Fruit fly (Drosophila melanogaster) whole organism, prepupa: ENCODE data around the gene CG7378.
A peak's percentile ranks its signal among the peaks of the same experiment; 100 is the strongest.

ENCODE experiments used
- Blimp-1 ChIP-seq: fragments of 200-800 bp; sonication (Bioruptor generic); optimal IDR thresholded peaks from 3 replicates; lab custom pipeline; 2017; ENCODE audit warnings: missing biosample characterization, missing genetic modification characterization, mild to moderate bottlenecking, moderate library complexity, missing genetic modification reagents
- CG10631 ChIP-seq: fragments of 200-800 bp; sonication (Bioruptor generic); optimal IDR thresholded peaks from 2 replicates; lab custom pipeline; 2016; ENCODE audit warnings: missing biosample characterization, missing genetic modification characterization
- CG11294 ChIP-seq: fragments of 200-800 bp; sonication (Bioruptor generic); IDR thresholded peaks from 2 replicates; pipeline ENCODE4 v1.3.6; 2022; ENCODE audit warnings: missing biosample characterization, missing genetic modification characterization
- CG15336 ChIP-seq: fragments of 200-800 bp; sonication (Bioruptor generic); IDR thresholded peaks from 2 replicates; pipeline ENCODE4 v1.3.6; 2022; ENCODE audit warnings: missing biosample characterization, missing genetic modification characterization
- CG1621 ChIP-seq: fragments of 200-800 bp; sonication (Bioruptor generic); optimal IDR thresholded peaks from 3 replicates; lab custom pipeline; 2018; ENCODE audit warnings: missing biosample characterization, mild to moderate bottlenecking, missing genetic modification characterization
- CG16779 ChIP-seq: fragments of 200-800 bp; sonication (Bioruptor generic); optimal IDR thresholded peaks from 3 replicates; lab custom pipeline; 2017; ENCODE audit warnings: missing biosample characterization, mild to moderate bottlenecking, missing genetic modification characterization
- CG31627 ChIP-seq: fragments of 200-800 bp; sonication (Bioruptor generic); optimal IDR thresholded peaks from 3 replicates; lab custom pipeline; 2016; ENCODE audit warnings: missing biosample characterization, missing genetic modification characterization
- CG32006 ChIP-seq: fragments of 200-800 bp; sonication (Bioruptor generic); optimal IDR thresholded peaks from 3 replicates; lab custom pipeline; 2017; ENCODE audit warnings: missing biosample characterization, mild to moderate bottlenecking, missing genetic modification characterization
- CG34406 ChIP-seq: fragments of 200-800 bp; sonication (Bioruptor generic); optimal IDR thresholded peaks from 3 replicates; lab custom pipeline; 2016; ENCODE audit warnings: missing biosample characterization, missing genetic modification characterization
- CG3919 ChIP-seq: fragments of 200-800 bp; sonication (Bioruptor generic); optimal IDR thresholded peaks from 3 replicates; lab custom pipeline; 2016; ENCODE audit warnings: missing biosample characterization, missing genetic modification characterization
- CG6163 ChIP-seq: fragments of 200-800 bp; sonication (Bioruptor generic); IDR thresholded peaks from 3 replicates; pipeline ENCODE4 v1.3.6; 2022; ENCODE audit warnings: missing biosample characterization, missing genetic modification characterization
- CG6276 ChIP-seq: fragments of 200-800 bp; sonication (Bioruptor generic); optimal IDR thresholded peaks from 2 replicates; lab custom pipeline; 2017; ENCODE audit warnings: missing biosample characterization, mild to moderate bottlenecking, missing genetic modification characterization
- CG6808 ChIP-seq: fragments of 200-800 bp; sonication (Bioruptor generic); optimal IDR thresholded peaks from 3 replicates; lab custom pipeline; 2017; ENCODE audit warnings: missing biosample characterization, missing genetic modification characterization, mild to moderate bottlenecking, moderate library complexity, missing genetic modification reagents
- CG6854 ChIP-seq: fragments of 200-800 bp; sonication (Bioruptor generic); optimal IDR thresholded peaks from 2 replicates; lab custom pipeline; 2017; ENCODE audit warnings: missing biosample characterization, mild to moderate bottlenecking, missing genetic modification characterization
- CG8119 ChIP-seq: fragments of 200-800 bp; sonication (Bioruptor generic); IDR thresholded peaks from 3 replicates; pipeline ENCODE4 v1.3.6; 2022; ENCODE audit warnings: missing biosample characterization, missing genetic modification characterization
- Eip78C ChIP-seq: fragments of 200-800 bp; sonication (Bioruptor generic); peaks from one replicate; lab custom pipeline; 2016; ENCODE audit warnings: missing biosample characterization, missing genetic modification characterization
- Gug ChIP-seq: fragments of 200-800 bp; sonication (Bioruptor generic); IDR thresholded peaks from 2 replicates; pipeline ENCODE4 v1.3.6; 2022; ENCODE audit warnings: missing biosample characterization, missing genetic modification characterization
- Hr38 ChIP-seq: sonication (Bioruptor generic); optimal IDR thresholded peaks from 2 replicates; lab custom pipeline; 2016; ENCODE audit warnings: missing biosample characterization, missing genetic modification characterization
- Hr39 ChIP-seq: fragments of 200-800 bp; sonication (Bioruptor generic); optimal IDR thresholded peaks from 2 replicates; lab custom pipeline; 2016; ENCODE audit warnings: missing biosample characterization, missing genetic modification characterization
- Hr4 ChIP-seq: fragments of 200-800 bp; sonication (Bioruptor generic); optimal IDR thresholded peaks from 3 replicates; lab custom pipeline; 2016; ENCODE audit warnings: missing biosample characterization, missing genetic modification characterization
- Lpt ChIP-seq: fragments of 200-800 bp; sonication (Bioruptor generic); optimal IDR thresholded peaks from 3 replicates; lab custom pipeline; 2016; ENCODE audit warnings: missing biosample characterization, missing genetic modification characterization
- Sox102F ChIP-seq: fragments of 200-800 bp; sonication (Bioruptor generic); optimal IDR thresholded peaks from 2 replicates; lab custom pipeline; 2016; ENCODE audit warnings: missing biosample characterization, mild to moderate bottlenecking, missing genetic modification characterization
- Sox14 ChIP-seq: fragments of 200-800 bp; sonication (Bioruptor generic); optimal IDR thresholded peaks from 3 replicates; lab custom pipeline; 2016; ENCODE audit warnings: missing biosample characterization, missing genetic modification characterization
- Sox15 ChIP-seq: fragments of 200-800 bp; sonication (Bioruptor generic); optimal IDR thresholded peaks from 3 replicates; lab custom pipeline; 2016; ENCODE audit warnings: missing biosample characterization, missing genetic modification characterization
- achi ChIP-seq: fragments of 200-800 bp; sonication (Bioruptor generic); optimal IDR thresholded peaks from 3 replicates; lab custom pipeline; 2016; ENCODE audit warnings: missing biosample characterization, missing genetic modification characterization
- cyc ChIP-seq: fragments of 200-800 bp; sonication (Bioruptor generic); optimal IDR thresholded peaks from 3 replicates; lab custom pipeline; 2016; ENCODE audit warnings: missing biosample characterization, missing genetic modification characterization
- dsx ChIP-seq: fragments of 200-800 bp; optimal IDR thresholded peaks from 3 replicates; lab custom pipeline; 2019; ENCODE audit warnings: missing biosample characterization, mild to moderate bottlenecking, missing genetic modification characterization, moderate library complexity; ENCODE audit not compliant: poor library complexity, severe bottlenecking
- eg ChIP-seq: fragments of 200-800 bp; sonication (Bioruptor generic); IDR thresholded peaks from 3 replicates; pipeline ENCODE4 v1.3.6; 2022; ENCODE audit warnings: missing biosample characterization, missing genetic modification characterization
- esn ChIP-seq: fragments of 200-800 bp; sonication (Bioruptor generic); optimal IDR thresholded peaks from 2 replicates; lab custom pipeline; 2016; ENCODE audit warnings: missing biosample characterization, mild to moderate bottlenecking, missing genetic modification characterization, moderate library complexity
- fd85E ChIP-seq: fragments of 200-800 bp; sonication (Bioruptor generic); optimal IDR thresholded peaks from 3 replicates; lab custom pipeline; 2016; ENCODE audit warnings: missing biosample characterization, missing genetic modification characterization
- fkh ChIP-seq: fragments of 200-800 bp; sonication (Bioruptor generic); optimal IDR thresholded peaks from 3 replicates; lab custom pipeline; 2017; ENCODE audit warnings: missing biosample characterization, mild to moderate bottlenecking, missing genetic modification characterization, moderate library complexity
- lz ChIP-seq: fragments of 200-800 bp; sonication (Bioruptor generic); optimal IDR thresholded peaks from 3 replicates; lab custom pipeline; 2016; ENCODE audit warnings: missing biosample characterization, missing genetic modification characterization
- net ChIP-seq: fragments of 200-800 bp; sonication (Bioruptor generic); optimal IDR thresholded peaks from 3 replicates; lab custom pipeline; 2016; ENCODE audit warnings: missing biosample characterization, missing genetic modification characterization
- salr ChIP-seq, 2 experiments: fragments of 200-800 bp; sonication (Bioruptor generic); optimal IDR thresholded peaks; 3 replicates each; lab custom pipeline; 2016 to 2018; ENCODE audit warnings: missing biosample characterization in 2 of 2, missing genetic modification characterization in 2 of 2, mild to moderate bottlenecking in 1 of 2
- spab ChIP-seq: fragments of 200-800 bp; sonication (Bioruptor generic); optimal IDR thresholded peaks from 2 replicates; lab custom pipeline; 2017; ENCODE audit warnings: missing biosample characterization, mild to moderate bottlenecking, missing genetic modification characterization, missing genetic modification reagents
- ss ChIP-seq, 2 experiments: fragments of 200-800 bp; sonication (Bioruptor generic); optimal IDR thresholded peaks; 2 replicates in 1 of 2; 3 replicates in 1 of 2; lab custom pipeline; 2017 to 2018; ENCODE audit warnings: mild to moderate bottlenecking in 2 of 2, missing biosample characterization in 2 of 2, missing genetic modification characterization in 2 of 2, moderate library complexity in 1 of 2
- svp ChIP-seq: fragments of 200-800 bp; sonication (Bioruptor generic); peaks from one replicate; lab custom pipeline; 2016; ENCODE audit warnings: missing biosample characterization, missing genetic modification characterization

Gene CG7378

DNA sequence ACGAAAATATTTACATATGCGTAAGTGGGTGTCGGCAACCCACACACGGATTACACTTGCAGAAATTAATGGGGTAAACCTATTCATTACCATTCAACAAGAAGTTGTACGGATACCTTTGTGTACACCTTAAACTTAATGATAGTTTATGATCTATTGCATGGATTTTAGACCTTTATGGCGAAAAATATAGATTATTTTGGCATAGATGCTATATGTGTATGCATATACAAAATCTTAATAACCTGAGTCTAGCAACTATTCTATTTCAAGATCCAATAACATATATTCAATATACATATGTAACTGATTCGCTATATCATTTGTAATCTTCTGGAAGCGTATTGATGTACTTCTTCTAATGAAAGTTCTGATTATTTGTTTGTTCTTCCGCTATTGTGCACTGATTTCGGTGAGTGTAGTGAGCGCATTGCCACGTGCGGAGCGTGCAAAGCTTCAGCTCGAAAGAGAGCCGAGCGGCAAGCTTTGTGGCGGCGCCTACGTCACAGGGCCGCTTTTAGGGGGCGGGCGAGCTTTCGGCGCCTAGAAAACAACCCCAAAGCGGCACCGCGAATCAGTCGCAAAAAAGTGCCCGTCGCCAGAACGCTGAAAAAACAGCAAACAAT is at the start of gene CG7378:
TSS of gene CG7378 (plus strand) at position 576 of the 626 bp plus-strand sequence.
- TF ChIP-seq Eip78C (peak; percentile 89), salr (GFP tag; optimal IDR thresholded peaks at IDR 0.05; lab: Kevin White, UChicago) (no peak), fkh (peak; percentile 63), fd85E (GFP tag; lab: Kevin White, UChicago) (no peak), Sox14 (no peak), Hr4 (GFP tag; lab: Kevin White, UChicago) (peak; percentile 35), CG6276 (GFP tag; lab: Kevin White, UChicago) (no peak), CG8119 (no peak), CG32006 (GFP tag; lab: Kevin White, UChicago) (peak; percentile 41), CG6163 (GFP tag; lab: Robert Waterston, UW) (no peak), CG3919 (no peak), CG1621 (tag; lab: Kevin White, UChicago) (no peak), Sox102F (GFP tag; lab: Kevin White, UChicago) (no peak), eg (GFP tag; lab: Robert Waterston, UW) (peak; percentile 5; the same call in 1 of the 3 replicates), CG11294 (GFP tag; lab: Robert Waterston, UW) (no peak; the same call in 1 of the 2 replicates), Gug (GFP tag; lab: Robert Waterston, UW) (no peak), Hr39 (GFP tag; lab: Kevin White, UChicago) (no peak), cyc (no peak), Hr38 (no peak)
- TF ChIP-seq, all 60 proteins: peak for 5

DNA sequence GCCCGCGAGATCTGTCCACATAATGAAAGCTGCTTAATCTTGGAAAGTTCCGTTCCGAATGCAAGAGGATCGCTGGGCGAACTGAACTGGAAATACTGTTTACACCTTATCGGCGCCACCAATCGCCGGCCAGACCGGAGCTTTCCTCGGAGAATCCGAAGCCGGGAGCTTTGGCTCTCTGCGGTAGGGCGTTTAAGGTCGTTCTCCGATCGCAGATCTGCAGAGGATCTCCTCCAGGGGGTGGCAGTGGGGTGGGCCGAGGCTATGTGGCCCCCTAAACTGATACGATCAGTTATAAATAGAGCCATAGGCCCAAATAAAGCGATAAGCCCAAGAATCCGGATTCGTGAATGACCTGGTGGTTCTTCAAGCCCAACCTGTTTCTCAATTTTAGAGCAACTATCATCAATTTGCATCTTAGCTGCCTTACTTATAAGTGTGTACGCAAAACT is 42.8 kb upstream of the CG7378 start, which contains the start of gene CG7322:
TSS of gene CG7322 (minus strand) at position 402 of the 452 bp plus-strand sequence.
- TF ChIP-seq CG1621 (tag; lab: Kevin White, UChicago): peak; percentile 49
- no peak for TF ChIP-seq CG16779
- no peak for TF ChIP-seq Blimp-1 (GFP tag; lab: Kevin White, UChicago)
- TF ChIP-seq CG34406 (GFP tag; lab: Kevin White, UChicago): no peak
- TF ChIP-seq svp: peak; percentile 98
- no peak for TF ChIP-seq Lpt (GFP tag; lab: Kevin White, UChicago)
- TF ChIP-seq CG6854: peak; percentile 6
- peak; percentile 32 for TF ChIP-seq Eip78C
- no peak for TF ChIP-seq CG3919
- no peak for TF ChIP-seq CG31627 (GFP tag; lab: Kevin White, UChicago)

dm6 chrX:18857916-18858315 is 42.3 kb upstream of the CG7378 start, which contains the start of gene Usp39:
Gene Usp39, plus strand, starts transcription at chrX:18858203.
- peak; percentile 10 for TF ChIP-seq lz (GFP tag; lab: Kevin White, UChicago)
- TF ChIP-seq cyc: peak; percentile 5
- TF ChIP-seq achi: peak; percentile 83
- TF ChIP-seq spab (GFP tag; lab: Kevin White, UChicago): no peak
- TF ChIP-seq esn: peak; percentile 33
- TF ChIP-seq CG31627 (GFP tag; lab: Kevin White, UChicago): peak; percentile 31

- TF ChIP-seq cyc (no peak), salr (GFP tag; optimal IDR thresholded peaks at IDR 0.05; lab: Kevin White, UChicago) (no peak), CG15336 (GFP tag; lab: Robert Waterston, UW) (no peak), svp (no peak), Sox14 (no peak), Hr38 (no peak)
Observed at dm6 chrX:18860074-18860473, 40.1 kb upstream of the CG7378 start, which contains the start of gene CG32544. Gene CG32544, plus strand, starts transcription at chrX:18860284.

DNA sequence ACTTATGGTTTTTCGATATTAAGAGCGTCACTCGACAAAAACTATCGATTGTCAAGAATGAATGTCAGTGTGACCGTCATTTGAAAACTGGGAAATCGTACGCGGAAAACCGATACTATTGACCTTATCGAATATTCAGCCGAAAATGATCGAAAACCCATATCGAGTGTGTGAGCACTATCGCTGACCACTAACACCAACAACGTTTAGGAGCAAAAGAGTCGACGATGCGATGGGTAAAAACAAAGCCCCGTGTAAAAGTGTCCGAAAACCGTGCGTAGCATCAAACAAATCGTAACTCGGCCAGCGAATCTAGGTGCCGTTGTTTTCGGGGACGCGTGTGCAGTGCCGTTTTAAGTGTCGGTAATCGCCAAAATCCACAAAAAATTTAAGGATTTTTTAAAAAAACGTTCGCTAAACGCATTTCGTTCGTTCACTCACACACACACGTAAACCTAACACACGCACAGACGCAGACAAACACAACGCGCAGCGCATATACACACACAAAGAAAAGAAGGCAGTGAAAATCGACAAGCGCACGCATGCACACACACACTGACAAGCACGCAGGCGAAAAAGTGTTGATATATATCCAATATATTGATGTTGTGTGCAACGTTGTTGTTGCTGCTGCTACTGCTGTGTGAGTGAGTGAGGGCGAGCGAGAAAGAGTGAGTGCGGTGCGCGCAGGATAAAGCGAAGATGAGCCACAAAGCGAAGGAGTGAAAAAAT is 36.3 kb upstream of the CG7378 start, which contains the start of the genes CG7326 and Dora:
TSS of gene CG7326 (minus strand) at position 29 of the 735 bp plus-strand sequence.
TSS of gene Dora (plus strand) at position 203 of the 735 bp plus-strand sequence.
- TF ChIP-seq CG10631 (GFP tag; lab: Kevin White, UChicago) (no peak), svp (peak; percentile 77), ss (GFP tag; optimal IDR thresholded peaks at IDR 0.05; lab: Kevin White, UChicago) (peak; percentile 47 to 55), CG6808 (GFP tag; lab: Kevin White, UChicago) (peak; percentile 11), CG15336 (GFP tag; lab: Robert Waterston, UW) (no peak), Eip78C (peak; percentile 67), salr (GFP tag; optimal IDR thresholded peaks at IDR 0.05; lab: Kevin White, UChicago) (no peak), dsx (peak; percentile 15), net (GFP tag; lab: Kevin White, UChicago) (no peak), cyc (no peak), fkh (peak; percentile 29), Sox14 (peak; percentile 19), Sox15 (GFP tag; lab: Kevin White, UChicago) (no peak), CG6163 (GFP tag; lab: Robert Waterston, UW) (peak; percentile 55; the same call in 2 of the 3 replicates)
